Fruit fly (Drosophila melanogaster): ENCODE results near the gene Nrt.

Gene Nrt

DNA sequence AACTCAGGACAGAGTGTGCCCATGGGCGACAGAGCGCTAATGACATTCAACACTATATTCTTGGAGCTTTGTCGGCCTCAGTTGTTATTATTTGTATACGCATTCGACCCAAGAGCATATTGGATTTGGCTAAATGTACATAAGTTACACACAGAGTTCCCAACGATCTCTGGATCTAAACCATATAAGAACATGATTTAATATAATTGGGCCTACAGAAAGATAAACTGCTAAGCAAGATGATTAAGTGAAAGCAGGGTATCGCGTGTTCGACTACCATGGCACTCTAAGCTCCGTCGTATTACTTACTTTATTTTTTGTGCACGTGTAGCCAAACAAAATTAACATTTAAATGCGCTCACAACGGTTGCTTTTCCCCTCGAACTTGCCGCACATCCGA, 5.6 kb upstream of the Nrt start (continued):
- no peak for TF ChIP-seq CG3995 (GFP tag; optimal IDR thresholded peaks at IDR 0.05)
- TF ChIP-seq twi (tag; optimal IDR thresholded peaks at IDR 0.05), result no peak
- TF ChIP-seq CG13775 (GFP tag; optimal IDR thresholded peaks at IDR 0.05), result no peak
- TF ChIP-seq ham (GFP tag; IDR thresholded peaks at IDR 0.05), result no peak
- no peak for TF ChIP-seq Kr (GFP tag; optimal IDR thresholded peaks at IDR 0.05)
- no peak for TF ChIP-seq CG10654 (GFP tag; optimal IDR thresholded peaks at IDR 0.05)
- no peak for TF ChIP-seq CG14014 (GFP tag; IDR thresholded peaks at IDR 0.05)
- TF ChIP-seq Ets65A (GFP tag), result peak; percentile 92
- no peak for TF ChIP-seq CG12236 (GFP tag; optimal IDR thresholded peaks at IDR 0.05)
- no peak for TF ChIP-seq Mad (GFP tag; optimal IDR thresholded peaks at IDR 0.05)
- TF ChIP-seq CG2129 (GFP tag; IDR thresholded peaks at IDR 0.05; ENCODE audit: partially characterized antibody), result no peak
- no peak for TF ChIP-seq CG10431 (GFP tag; optimal IDR thresholded peaks at IDR 0.05)
- no peak for TF ChIP-seq ap (GFP tag; IDR thresholded peaks at IDR 0.05)
- TF ChIP-seq Adf1 (GFP tag; IDR thresholded peaks at IDR 0.05), result no peak
- TF ChIP-seq Med (GFP tag), result peak; percentile 77
- no peak; the same call in 2 of the 3 replicates for TF ChIP-seq tgo (GFP tag; IDR thresholded peaks at IDR 0.05)
- TF ChIP-seq CG15601 (tag; optimal IDR thresholded peaks at IDR 0.05), result peak; percentile 60
- TF ChIP-seq CG34224 (GFP tag; IDR thresholded peaks at IDR 0.05; ENCODE audit: partially characterized antibody), result no peak
- no peak for TF ChIP-seq CG3407 (GFP tag; optimal IDR thresholded peaks at IDR 0.05)
- no peak for TF ChIP-seq CG2889 (GFP tag; IDR thresholded peaks at IDR 0.05)
- TF ChIP-seq ab (GFP tag; optimal IDR thresholded peaks at IDR 0.05), result no peak
- TF ChIP-seq Lhr (GFP tag; optimal IDR thresholded peaks at IDR 0.05), result peak; percentile 4
- peak; percentile 5 for TF ChIP-seq fd64A (GFP tag; optimal IDR thresholded peaks at IDR 0.05)
- TF ChIP-seq fd102C (GFP tag; optimal IDR thresholded peaks at IDR 0.05), result no peak
- no peak for TF ChIP-seq slou (GFP tag; optimal IDR thresholded peaks at IDR 0.05)
- no peak for TF ChIP-seq ttk (GFP tag; IDR thresholded peaks at IDR 0.05)
- TF ChIP-seq CG6854 (GFP tag; optimal IDR thresholded peaks at IDR 0.05), result no peak
- TF ChIP-seq CG4360 (GFP tag; IDR thresholded peaks at IDR 0.05), result no peak
- TF ChIP-seq ash1 (GFP tag; optimal IDR thresholded peaks at IDR 0.05), result no peak
- TF ChIP-seq bsh (GFP tag; optimal IDR thresholded peaks at IDR 0.05), result peak in 1 of 2 experiments; percentile 81
- no peak for TF ChIP-seq Opbp (GFP tag; IDR thresholded peaks at IDR 0.05; ENCODE audit: partially characterized antibody)
- no peak for TF ChIP-seq Awh (GFP tag; IDR thresholded peaks at IDR 0.05)
- no peak for TF ChIP-seq Lpt (GFP tag; optimal IDR thresholded peaks at IDR 0.05)
- TF ChIP-seq CG31365 (tag; optimal IDR thresholded peaks at IDR 0.05), result no peak
- TF ChIP-seq Hmr (GFP tag; optimal IDR thresholded peaks at IDR 0.05), result no peak
- TF ChIP-seq HHEX (GFP tag; optimal IDR thresholded peaks at IDR 0.05), result peak; percentile 30
- no peak for TF ChIP-seq CG7745 (tag; optimal IDR thresholded peaks at IDR 0.05)
- peak; percentile 38 to 62 for TF ChIP-seq chif (GFP tag; optimal IDR thresholded peaks at IDR 0.05)
- TF ChIP-seq mam (GFP tag; optimal IDR thresholded peaks at IDR 0.05), result no peak
- no peak for TF ChIP-seq CG11695 (GFP tag; IDR thresholded peaks at IDR 0.05)
- peak; percentile 49 for TF ChIP-seq phol (tag; optimal IDR thresholded peaks at IDR 0.05)
- TF ChIP-seq usp (GFP tag; optimal IDR thresholded peaks at IDR 0.05), result no peak
- TF ChIP-seq CG11504 (tag; optimal IDR thresholded peaks at IDR 0.05), result peak; percentile 61
- TF ChIP-seq CG2712 (tag; optimal IDR thresholded peaks at IDR 0.05), result peak; percentile 51
- peak; percentile 52 for TF ChIP-seq Hsf (GFP tag; optimal IDR thresholded peaks at IDR 0.05)
- no peak for TF ChIP-seq CG10321 (GFP tag; IDR thresholded peaks at IDR 0.05)
- no peak for TF ChIP-seq CG2120 (GFP tag; optimal IDR thresholded peaks at IDR 0.05)
- TF ChIP-seq CG8765 (GFP tag; IDR thresholded peaks at IDR 0.05), result no peak
- no peak for TF ChIP-seq CG30020 (tag; optimal IDR thresholded peaks at IDR 0.05)
- no peak for TF ChIP-seq CG11560 (tag; IDR thresholded peaks at IDR 0.05)
- no peak for TF ChIP-seq Bdp1 (GFP tag; optimal IDR thresholded peaks at IDR 0.05)
- TF ChIP-seq yki (optimal IDR thresholded peaks at IDR 0.05), result no peak
- no peak for TF ChIP-seq E2f1 (GFP tag; IDR thresholded peaks at IDR 0.05)

All from whole organism, embryonic.